In the genomic region with DNA sequence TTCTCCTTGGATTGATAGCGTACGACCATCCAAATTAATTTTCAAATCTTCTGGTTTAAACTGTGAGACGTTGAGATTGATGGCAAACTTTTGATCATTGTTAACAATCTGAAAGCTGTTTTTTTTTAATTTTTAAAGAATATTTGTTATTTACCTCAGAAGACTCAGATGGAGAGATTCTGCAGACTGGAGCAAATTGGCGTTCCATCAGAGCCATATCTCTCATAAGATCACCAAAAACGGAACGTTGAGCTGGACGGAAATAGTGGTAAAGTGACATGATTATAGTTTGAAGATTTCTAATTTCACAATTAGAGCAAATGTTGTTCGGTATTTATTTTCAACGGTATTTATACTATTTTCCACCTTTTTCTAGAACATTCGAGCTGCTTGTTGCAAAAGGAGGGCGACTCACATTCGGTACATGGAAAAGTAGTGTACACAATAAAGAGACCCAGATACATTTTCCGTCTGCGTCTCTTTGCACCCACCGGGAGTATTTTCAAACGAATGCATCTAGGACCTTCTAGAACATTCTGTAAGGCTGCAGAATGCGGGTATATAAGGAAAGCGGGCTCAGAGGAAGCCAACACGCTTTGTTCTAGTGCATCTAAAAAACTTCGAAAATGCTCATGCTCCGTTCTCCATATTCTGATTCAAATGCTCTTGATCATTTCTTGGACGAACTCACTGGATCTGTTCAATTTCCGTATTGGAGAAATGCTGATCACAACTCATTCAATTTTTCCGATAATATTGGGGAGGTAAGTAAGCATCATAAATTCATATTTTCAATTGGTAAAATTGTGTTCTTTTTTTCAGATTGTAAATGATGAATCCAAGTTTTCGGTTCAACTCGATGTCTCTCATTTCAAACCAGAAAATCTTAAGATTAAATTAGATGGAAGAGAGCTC, we compare ENCODE assay signal across 1 worm cellular context.
TF ChIP-seq lines count a peak whose summit lies in the region.

A gene (minus strand): TSS at position 313 of the 915 bp plus-strand sequence.
A gene (plus strand): TSS at position 534 of the 915 bp plus-strand sequence.

TF ChIP-seq in whole organism, late embryonic, 69 proteins besides CTCF, POLR2A, EP300 and RAD21 (continued from another document):
- TF ChIP-seq K09A11.1 (tag; optimal IDR thresholded peaks at IDR 0.05; lab: Kevin White, UChicago; ENCODE audit: insufficient read depth) (no peak), npax-4 (tag; optimal IDR thresholded peaks at IDR 0.05; lab: Kevin White, UChicago) (no peak), ceh-30 (tag; optimal IDR thresholded peaks at IDR 0.05; lab: Kevin White, UChicago) (peak; percentile 62)
